Fruit fly (Drosophila melanogaster) whole organism, prepupa: ENCODE data around the gene CG17118.

Experiments used
- CG6163 ChIP-seq: fragments of 200-800 bp; sonication (Bioruptor generic); IDR thresholded peaks from 3 replicates; pipeline ENCODE4 v1.3.6; 2022; ENCODE audit warnings: missing biosample characterization, missing genetic modification characterization
- CG6792 ChIP-seq: fragments of 200-800 bp; sonication (Bioruptor generic); optimal IDR thresholded peaks from 3 replicates; lab custom pipeline; 2016; ENCODE audit warnings: missing biosample characterization, missing genetic modification characterization

DNA sequence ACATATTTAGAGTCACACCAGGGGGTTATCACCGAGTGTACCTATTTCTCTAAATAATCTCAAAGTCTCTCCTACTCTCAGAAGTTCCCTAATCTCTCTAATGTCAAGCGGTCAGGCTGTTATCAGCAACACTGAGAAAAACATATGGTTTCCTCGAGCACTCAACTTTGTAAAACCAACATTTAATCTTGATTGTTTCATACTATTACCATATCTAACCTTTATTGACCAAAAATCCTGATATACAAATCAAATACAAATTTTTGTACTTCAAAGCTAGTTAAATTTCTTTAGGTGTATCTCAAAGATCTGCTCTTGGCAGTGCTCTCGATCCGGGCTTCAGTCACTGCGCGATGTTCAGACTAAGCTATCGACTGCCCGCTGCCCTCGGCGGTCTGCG is 26.8 kb upstream of the CG17118 start, which contains the start of gene CG6415:
- TF ChIP-seq CG6163 (GFP tag; lab: Robert Waterston, UW), result peak; percentile 50; the same call in 2 of the 3 replicates
- no peak for TF ChIP-seq CG6792 (GFP tag; lab: Kevin White, UChicago)
